Fruit fly (Drosophila melanogaster): ENCODE measurements around the gene CG8925.

DNA sequence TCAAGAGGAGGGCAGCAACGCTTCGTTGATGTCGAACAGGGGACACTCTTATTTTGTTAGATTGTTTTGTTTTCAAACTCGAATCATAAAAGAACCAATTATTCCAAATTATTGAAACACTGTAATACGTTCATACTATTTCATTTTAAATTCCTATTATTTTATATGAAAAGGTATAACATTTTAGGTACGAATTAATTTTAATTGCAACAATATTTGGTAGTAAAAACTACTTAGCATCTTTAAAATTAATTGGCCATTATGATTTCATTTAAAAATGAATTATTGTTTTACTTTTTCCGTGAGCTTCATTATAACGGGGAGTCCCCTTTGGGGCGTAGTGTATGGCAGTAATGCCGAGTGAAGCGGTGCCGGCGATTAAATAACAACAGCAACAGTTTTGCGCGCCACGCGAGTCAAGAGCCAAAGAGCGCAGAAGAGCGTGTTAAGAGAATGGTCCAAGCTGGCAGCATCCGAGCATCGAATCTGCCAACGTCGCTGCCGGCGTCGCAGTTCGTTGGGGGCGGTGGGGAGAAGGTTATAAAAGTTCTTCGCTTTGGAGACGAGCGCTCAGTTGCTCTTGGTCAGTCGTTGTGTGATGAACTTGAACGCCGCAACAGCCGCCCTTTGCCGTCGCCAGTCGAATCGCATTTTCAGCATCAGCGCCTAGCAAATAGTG is 14.1 kb upstream of the CG8925 start:
- TF ChIP-seq ey (GFP tag; optimal IDR thresholded peaks at IDR 0.05), result peak; percentile 65
- TF ChIP-seq brk (GFP tag; optimal IDR thresholded peaks at IDR 0.05), result no peak
- TF ChIP-seq psq (GFP tag; optimal IDR thresholded peaks at IDR 0.05), result peak; percentile 58
- no peak for TF ChIP-seq usp (GFP tag; optimal IDR thresholded peaks at IDR 0.05)
- TF ChIP-seq jim (GFP tag; optimal IDR thresholded peaks at IDR 0.05), result no peak
- no peak for TF ChIP-seq Abd-B (GFP tag; optimal IDR thresholded peaks at IDR 0.05)
- no peak for TF ChIP-seq tai (GFP tag; optimal IDR thresholded peaks at IDR 0.05)
- TF ChIP-seq sage (GFP tag; optimal IDR thresholded peaks at IDR 0.05), result no peak
- TF ChIP-seq foxo (GFP tag; optimal IDR thresholded peaks at IDR 0.05), result peak in 1 of 2 experiments; percentile 67

Measured in whole organism, wandering third instar larva.